Worm (Caenorhabditis elegans) whole organism, late embryonic: ENCODE data around the gene H40L08.1.

ENCODE experiments used
- elt-2 ChIP-seq: sonication (generic microtip); optimal IDR thresholded peaks from 2 replicates; lab custom pipeline; 2016; ENCODE audit warnings: missing genetic modification reagents, missing genetic modification characterization, missing compliant biosample characterization
- fkh-10 ChIP-seq: fragments of 150-350 bp; optimal IDR thresholded peaks from 2 replicates; lab custom pipeline; 2014; ENCODE audit warnings: missing biosample characterization, missing genetic modification reagents, missing genetic modification characterization
- pag-3 ChIP-seq: sonication (generic microtip); optimal IDR thresholded peaks from 2 replicates; lab custom pipeline; 2016; ENCODE audit warnings: missing compliant biosample characterization, missing genetic modification characterization, borderline replicate concordance
- ttx-3 ChIP-seq: sonication (generic microtip); optimal IDR thresholded peaks from 2 replicates; lab custom pipeline; 2016; ENCODE audit warnings: missing genetic modification reagents, missing genetic modification characterization, missing compliant biosample characterization

DNA sequence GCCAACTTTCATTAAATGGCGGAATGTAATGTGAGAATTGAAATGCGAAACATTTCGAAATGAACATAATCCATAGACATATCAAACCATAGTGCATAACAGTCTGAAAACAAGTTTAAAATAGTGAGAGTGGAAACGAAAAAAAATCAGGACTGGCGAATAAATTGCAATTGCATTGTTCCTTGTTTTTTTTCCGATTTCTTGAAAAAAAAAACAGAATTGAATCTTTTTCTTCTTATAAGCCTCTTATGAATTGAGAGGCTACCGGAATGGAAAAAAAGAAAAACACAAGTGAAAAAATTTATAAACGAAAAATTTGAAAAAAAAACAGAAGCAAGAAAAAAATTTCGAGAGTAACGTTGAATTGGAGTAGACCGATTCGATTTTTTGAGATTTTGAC lies 32.6 kb upstream of the H40L08.1 start, which contains the start of gene R07D5.2:
- TF ChIP-seq ttx-3 (tag; lab: Kevin White, UChicago) (no peak), pag-3 (tag; lab: Kevin White, UChicago) (no peak), fkh-10 (GFP tag; lab: Kevin White, UChicago) (no peak), elt-2 (no peak)
